Worm (Caenorhabditis elegans) whole organism, young adult: ENCODE results near the gene ttr-16.

Experiments
- B0261.1 ChIP-seq: sonication (generic microtip); optimal IDR thresholded peaks from 2 replicates; lab custom pipeline; 2016; ENCODE audit warnings: mild to moderate bottlenecking, missing genetic modification characterization, moderate library complexity, missing compliant biosample characterization
- C17E4.6 ChIP-seq: fragments of 200-800 bp; sonication (Bioruptor generic); IDR thresholded peaks from 2 replicates; pipeline ENCODE4 v1.3.6; 2022; ENCODE audit warnings: missing genetic modification reagents, missing genetic modification characterization, missing compliant biosample characterization
- F10E7.11 ChIP-seq: sonication (generic microtip); optimal IDR thresholded peaks from 2 replicates; lab custom pipeline; 2017; ENCODE audit warnings: mild to moderate bottlenecking, missing genetic modification characterization, moderate library complexity, missing compliant biosample characterization
- F22D6.2 ChIP-seq: sonication (generic microtip); optimal IDR thresholded peaks from 2 replicates; lab custom pipeline; 2016; ENCODE audit warnings: mild to moderate bottlenecking, missing genetic modification characterization, missing compliant biosample characterization
- F49E8.2 ChIP-seq: sonication (generic microtip); optimal IDR thresholded peaks from 3 replicates; lab custom pipeline; 2017; ENCODE audit warnings: missing genetic modification characterization, mild to moderate bottlenecking, missing compliant biosample characterization, antibody characterized with exemption, moderate library complexity; ENCODE audit not compliant: insufficient read depth
- T07F8.4 ChIP-seq: sonication (generic microtip); optimal IDR thresholded peaks from 2 replicates; lab custom pipeline; 2016; ENCODE audit warnings: mild to moderate bottlenecking, missing genetic modification characterization, moderate library complexity, missing compliant biosample characterization
- T26A5.8 ChIP-seq: sonication (generic microtip); optimal IDR thresholded peaks from 2 replicates; lab custom pipeline; 2016; ENCODE audit warnings: missing genetic modification characterization, missing compliant biosample characterization
- Y53F4B.3 ChIP-seq: fragments of 200-800 bp; sonication (Bioruptor generic); IDR thresholded peaks from 2 replicates; pipeline ENCODE4 v1.3.6; 2022; ENCODE audit warnings: missing genetic modification reagents, missing genetic modification characterization, missing compliant biosample characterization
- Y79H2A.3 ChIP-seq: fragments of 200-800 bp; sonication (Bioruptor generic); conservative IDR thresholded peaks from 2 replicates; pipeline ENCODE4 v1.3.6; 2022; ENCODE audit warnings: missing genetic modification reagents, missing genetic modification characterization, missing compliant biosample characterization
- attf-6 ChIP-seq: fragments of 200-800 bp; sonication (Bioruptor generic); IDR thresholded peaks from 2 replicates; pipeline ENCODE4 v1.3.6; 2022; ENCODE audit warnings: missing genetic modification reagents, missing genetic modification characterization, missing compliant biosample characterization
- bed-1 ChIP-seq: fragments of 200-800 bp; sonication (Bioruptor generic); IDR thresholded peaks from 2 replicates; pipeline ENCODE4 v1.3.6; 2022; ENCODE audit warnings: missing genetic modification reagents, missing genetic modification characterization, missing compliant biosample characterization
- bed-2 ChIP-seq: fragments of 200-800 bp; sonication (Bioruptor generic); IDR thresholded peaks from 2 replicates; pipeline ENCODE4 v1.3.6; 2022; ENCODE audit warnings: missing genetic modification reagents, missing genetic modification characterization, missing compliant biosample characterization
- ccch-3 ChIP-seq: fragments of 200-800 bp; sonication (Bioruptor generic); optimal IDR thresholded peaks from 2 replicates; lab custom pipeline; 2018; ENCODE audit warnings: mild to moderate bottlenecking, missing genetic modification characterization, missing compliant biosample characterization
- cebp-2 ChIP-seq: fragments of 200-800 bp; sonication (Bioruptor generic); IDR thresholded peaks from 2 replicates; pipeline ENCODE4 v1.3.6; 2022; ENCODE audit warnings: missing genetic modification characterization, missing compliant biosample characterization
- ceh-58 ChIP-seq: fragments of 200-800 bp; sonication (Bioruptor generic); IDR thresholded peaks from 2 replicates; pipeline ENCODE4 v1.3.6; 2022; ENCODE audit warnings: missing genetic modification characterization, missing compliant biosample characterization
- ceh-79 ChIP-seq: sonication (generic microtip); optimal IDR thresholded peaks from 2 replicates; lab custom pipeline; 2017; ENCODE audit warnings: mild to moderate bottlenecking, missing genetic modification characterization, missing compliant biosample characterization
- ceh-91 ChIP-seq: fragments of 200-800 bp; sonication (Bioruptor generic); IDR thresholded peaks from 2 replicates; pipeline ENCODE4 v1.3.6; 2022; ENCODE audit warnings: missing genetic modification reagents, missing genetic modification characterization, missing compliant biosample characterization
- die-1 ChIP-seq: sonication (generic microtip); optimal IDR thresholded peaks from 2 replicates; lab custom pipeline; 2016; ENCODE audit warnings: missing genotype, mild to moderate bottlenecking, missing genetic modification characterization, missing compliant biosample characterization
- dpl-1 ChIP-seq: fragments of 150-350 bp; optimal IDR thresholded peaks from 2 replicates; lab custom pipeline; 2014; ENCODE audit warnings: missing biosample characterization, missing genetic modification reagents, missing genetic modification characterization
- efl-1 ChIP-seq: fragments of 150-350 bp; optimal IDR thresholded peaks from 2 replicates; lab custom pipeline; 2014; ENCODE audit warnings: missing biosample characterization, missing genetic modification reagents, missing genetic modification characterization
- egl-18 ChIP-seq: fragments of 200-800 bp; sonication (Bioruptor generic); IDR thresholded peaks from 2 replicates; pipeline ENCODE4 v1.3.6; 2022; ENCODE audit warnings: missing genetic modification reagents, missing genetic modification characterization, missing compliant biosample characterization
- egrh-3 ChIP-seq: fragments of 200-800 bp; sonication (Bioruptor generic); IDR thresholded peaks from 2 replicates; pipeline ENCODE4 v1.3.6; 2022; ENCODE audit warnings: missing genetic modification reagents, missing genetic modification characterization, missing compliant biosample characterization
- ekl-4 ChIP-seq: fragments of 200-800 bp; sonication (Bioruptor generic); IDR thresholded peaks from 2 replicates; pipeline ENCODE4 v1.3.6; 2022; ENCODE audit warnings: missing genetic modification reagents, missing genetic modification characterization, missing compliant biosample characterization
- ets-4 ChIP-seq: fragments of 200-800 bp; sonication (Bioruptor generic); optimal IDR thresholded peaks from 2 replicates; lab custom pipeline; 2018; ENCODE audit warnings: mild to moderate bottlenecking, missing genetic modification characterization, missing compliant biosample characterization
- gei-17 ChIP-seq: fragments of 200-800 bp; sonication (Bioruptor generic); optimal IDR thresholded peaks from 2 replicates; lab custom pipeline; 2018; ENCODE audit warnings: mild to moderate bottlenecking, missing genetic modification characterization, missing compliant biosample characterization
- lir-1 ChIP-seq: fragments of 200-800 bp; sonication (Bioruptor generic); conservative IDR thresholded peaks from 2 replicates; pipeline ENCODE4 v1.3.6; 2022; ENCODE audit warnings: missing genetic modification reagents, missing genetic modification characterization, missing compliant biosample characterization
- madf-10 ChIP-seq: sonication (generic microtip); optimal IDR thresholded peaks from 2 replicates; lab custom pipeline; 2016; ENCODE audit warnings: mild to moderate bottlenecking, missing genetic modification characterization, missing compliant biosample characterization
- madf-3 ChIP-seq: fragments of 200-800 bp; sonication (Bioruptor generic); IDR thresholded peaks from 2 replicates; pipeline ENCODE4 v1.3.6; 2022; ENCODE audit warnings: missing genetic modification reagents, missing genetic modification characterization, missing compliant biosample characterization
- mxl-1 ChIP-seq: sonication (generic microtip); optimal IDR thresholded peaks from 2 replicates; lab custom pipeline; 2016; ENCODE audit warnings: missing genetic modification characterization, missing compliant biosample characterization
- nfya-1 ChIP-seq: sonication (generic microtip); optimal IDR thresholded peaks from 2 replicates; lab custom pipeline; 2017; ENCODE audit warnings: antibody characterized with exemption, missing compliant biosample characterization, missing genetic modification characterization, borderline replicate concordance; ENCODE audit not compliant: insufficient read depth
- pha-4 ChIP-seq: fragments of 150-350 bp; sonication (generic microtip); optimal IDR thresholded peaks from 2 replicates; lab custom pipeline; 2014; ENCODE audit warnings: missing biosample characterization, missing genetic modification reagents, missing genetic modification characterization
- rec-8 ChIP-seq, 2 experiments: sonication (generic microtip); optimal IDR thresholded peaks; 2 replicates each; lab custom pipeline; 2016; ENCODE audit warnings: mild to moderate bottlenecking in 2 of 2, missing genetic modification characterization in 2 of 2, missing genetic modification reagents in 2 of 2, missing genotype in 2 of 2, missing biosample characterization in 1 of 2, missing compliant biosample characterization in 1 of 2, moderate library complexity in 1 of 2
- rpc-1 ChIP-seq, 2 experiments: fragments of 150-350 bp in 1 of 2; sonication (generic microtip) in 1 of 2; optimal IDR thresholded peaks; 2 replicates each; lab custom pipeline; 2014 to 2018; ENCODE audit warnings: missing biosample characterization in 1 of 2, missing genetic modification characterization in 1 of 2, missing genetic modification reagents in 1 of 2, missing genotype in 1 of 2
- sea-2 ChIP-seq: fragments of 200-800 bp; sonication (Bioruptor generic); IDR thresholded peaks from 2 replicates; pipeline ENCODE4 v1.3.6; 2022; ENCODE audit warnings: missing genetic modification characterization, missing compliant biosample characterization
- somi-1 ChIP-seq: fragments of 200-800 bp; sonication (Bioruptor generic); optimal IDR thresholded peaks from 2 replicates; lab custom pipeline; 2018; ENCODE audit warnings: mild to moderate bottlenecking, missing genetic modification characterization, missing compliant biosample characterization
- tbx-9 ChIP-seq: sonication (generic microtip); optimal IDR thresholded peaks from 2 replicates; lab custom pipeline; 2016; ENCODE audit warnings: borderline replicate concordance, missing genetic modification characterization, inconsistent platforms, missing compliant biosample characterization
- unc-62 ChIP-seq: fragments of 150-350 bp; optimal IDR thresholded peaks from 2 replicates; lab custom pipeline; 2014; ENCODE audit warnings: missing biosample characterization, missing genetic modification reagents, missing genetic modification characterization
- ztf-18 ChIP-seq: sonication (generic microtip); optimal IDR thresholded peaks from 2 replicates; lab custom pipeline; 2016; ENCODE audit warnings: missing genotype, mild to moderate bottlenecking, missing genetic modification characterization, missing compliant biosample characterization
- ztf-26 ChIP-seq: sonication (generic microtip); optimal IDR thresholded peaks from 2 replicates; lab custom pipeline; 2017; ENCODE audit warnings: missing genetic modification characterization, missing compliant biosample characterization

Gene ttr-16

ce11 chrIV:11025941-11026340, 38.0 kb downstream of the ttr-16 start (continued):
- peak; percentile 77 for TF ChIP-seq attf-6
- peak; percentile 88 for TF ChIP-seq F49E8.2
- peak; percentile 47 for TF ChIP-seq ceh-91 (GFP tag; lab: Robert Waterston, UW)
- TF ChIP-seq rpc-1 (optimal IDR thresholded peaks at IDR 0.05; lab: Kevin White, UChicago), result peak; percentile 80
- peak; percentile 99 for TF ChIP-seq rpc-1 (tag; optimal IDR thresholded peaks at IDR 0.05; lab: Kevin White, UChicago)
- peak; percentile 64; the same call in 1 of the 2 replicates for TF ChIP-seq cebp-2
- peak; percentile 89 for TF ChIP-seq B0261.1
- peak; percentile 62 for TF ChIP-seq ets-4 (GFP tag; lab: Kevin White, UChicago)
- TF ChIP-seq ztf-26 (tag; lab: Kevin White, UChicago), result peak; percentile 63
- peak; percentile 79; the same call in 1 of the 2 replicates for TF ChIP-seq Y79H2A.3 (GFP tag; lab: Robert Waterston, UW)
- TF ChIP-seq ccch-3 (GFP tag; lab: Kevin White, UChicago), result no peak
- no peak for TF ChIP-seq unc-62 (GFP tag; lab: Kevin White, UChicago)
- peak; percentile 43; the same call in 1 of the 2 replicates for TF ChIP-seq C17E4.6 (GFP tag; lab: Robert Waterston, UW)
- TF ChIP-seq lir-1 (GFP tag; lab: Robert Waterston, UW), result peak; percentile 63; the same call in 1 of the 2 replicates
- peak; percentile 53 for TF ChIP-seq egrh-3 (GFP tag; lab: Robert Waterston, UW)
- TF ChIP-seq F22D6.2 (tag; lab: Kevin White, UChicago), result peak; percentile 13
- TF ChIP-seq madf-10 (tag; lab: Kevin White, UChicago), result peak; percentile 73
- TF ChIP-seq egl-18 (GFP tag; lab: Robert Waterston, UW), result 0 out of 2 replicates have a peak, but pooled peaks have one; percentile 77
- TF ChIP-seq Y53F4B.3 (GFP tag; lab: Robert Waterston, UW), result peak; percentile 79; the same call in 1 of the 2 replicates
- peak; percentile 82 for TF ChIP-seq F10E7.11 (tag; lab: Kevin White, UChicago)
- peak; percentile 72; the same call in 1 of the 2 replicates for TF ChIP-seq bed-2 (GFP tag; lab: Robert Waterston, UW)
- TF ChIP-seq somi-1 (GFP tag; lab: Kevin White, UChicago), result peak; percentile 76
- peak; percentile 95 for TF ChIP-seq mxl-1 (tag; lab: Kevin White, UChicago)
- TF ChIP-seq madf-3 (GFP tag; lab: Robert Waterston, UW), result peak; percentile 87
- TF ChIP-seq ceh-58, result peak; percentile 96; the same call in 1 of the 2 replicates
- peak; percentile 97 for TF ChIP-seq die-1 (tag; lab: Kevin White, UChicago)
- peak; percentile 88 for TF ChIP-seq ekl-4
- TF ChIP-seq nfya-1, result no peak
- TF ChIP-seq T07F8.4 (tag; lab: Kevin White, UChicago), result peak; percentile 88
- no peak for TF ChIP-seq dpl-1
- TF ChIP-seq efl-1 (GFP tag; lab: Kevin White, UChicago), result peak; percentile 18
- TF ChIP-seq T26A5.8 (tag; lab: Kevin White, UChicago), result peak; percentile 80
- TF ChIP-seq ztf-18 (tag; lab: Kevin White, UChicago), result peak; percentile 82
- peak; percentile 79; the same call in 1 of the 2 replicates for TF ChIP-seq sea-2 (GFP tag; lab: Robert Waterston, UW)
- peak; percentile 83 to 92 for TF ChIP-seq rec-8 (tag; optimal IDR thresholded peaks at IDR 0.05; lab: Kevin White, UChicago)
- peak; percentile 93 for TF ChIP-seq ceh-79 (tag; lab: Kevin White, UChicago)
- peak; percentile 56; the same call in 1 of the 2 replicates for TF ChIP-seq bed-1
- no peak for TF ChIP-seq pha-4 (tag; lab: Kevin White, UChicago)
- peak; percentile 88 for TF ChIP-seq tbx-9 (tag; lab: Kevin White, UChicago)
- peak; percentile 29 for TF ChIP-seq gei-17 (GFP tag; lab: Kevin White, UChicago)
